Fruit fly (Drosophila melanogaster) whole organism, embryonic: ENCODE data around the gene CG43407.

ENCODE experiments used
- Abd-B ChIP-seq: fragments of 200-800 bp; sonication (Bioruptor generic); optimal IDR thresholded peaks from 2 replicates; lab custom pipeline; 2018; ENCODE audit warnings: missing biosample characterization, mild to moderate bottlenecking, missing genetic modification characterization, moderate library complexity
- Awh ChIP-seq: fragments of 200-800 bp; sonication (Bioruptor generic); IDR thresholded peaks from 2 replicates; pipeline ENCODE4, ENCODE4 v1.3.6; 2022; ENCODE audit warnings: missing biosample characterization, missing genetic modification characterization
- BEAF-32 ChIP-seq: fragments of 200-800 bp; sonication (Bioruptor generic); optimal IDR thresholded peaks from 3 replicates; lab custom pipeline; 2017; ENCODE audit warnings: missing biosample characterization, missing genetic modification characterization, mild to moderate bottlenecking, moderate library complexity, missing genetic modification reagents
- Bdp1 ChIP-seq: fragments of 200-800 bp; sonication (Bioruptor generic); optimal IDR thresholded peaks from 3 replicates; lab custom pipeline; 2016; ENCODE audit warnings: missing biosample characterization, missing genetic modification characterization
- Bteb2 ChIP-seq: fragments of 200-800 bp; sonication (Bioruptor generic); optimal IDR thresholded peaks from 2 replicates; lab custom pipeline; 2016; ENCODE audit warnings: missing biosample characterization, missing genetic modification characterization
- CG10209 ChIP-seq: fragments of 200-800 bp; sonication (Bioruptor generic); optimal IDR thresholded peaks from 3 replicates; lab custom pipeline; 2017; ENCODE audit warnings: missing biosample characterization, mild to moderate bottlenecking, missing genetic modification characterization, missing genetic modification reagents
- CG1024 ChIP-seq: fragments of 200-800 bp; sonication (Bioruptor generic); IDR thresholded peaks from 2 replicates; pipeline ENCODE4 v1.3.6; 2022; ENCODE audit warnings: missing biosample characterization, missing genetic modification characterization
- CG10959 ChIP-seq: fragments of 200-800 bp; sonication (Bioruptor generic); IDR thresholded peaks from 2 replicates; pipeline ENCODE4 v1.3.6; 2022; ENCODE audit warnings: missing biosample characterization, missing genetic modification characterization
- CG12299 ChIP-seq: fragments of 200-800 bp; sonication (Bioruptor generic); optimal IDR thresholded peaks from 2 replicates; lab custom pipeline; 2018; ENCODE audit warnings: missing biosample characterization, mild to moderate bottlenecking, missing genetic modification characterization
- CG13123 ChIP-seq: fragments of 200-800 bp; sonication (Bioruptor generic); optimal IDR thresholded peaks from 2 replicates; lab custom pipeline; 2016; ENCODE audit warnings: missing biosample characterization, missing genetic modification characterization
- CG13296 ChIP-seq: fragments of 200-800 bp; sonication (Bioruptor generic); optimal IDR thresholded peaks from 3 replicates; lab custom pipeline; 2018; ENCODE audit warnings: missing biosample characterization, mild to moderate bottlenecking, missing genetic modification characterization
- CG13424 ChIP-seq: fragments of 200-800 bp; sonication (Bioruptor generic); optimal IDR thresholded peaks from 2 replicates; lab custom pipeline; 2019; ENCODE audit warnings: missing biosample characterization, mild to moderate bottlenecking, missing genetic modification characterization, moderate library complexity
- CG15073 ChIP-seq: fragments of 200-800 bp; sonication (Bioruptor generic); optimal IDR thresholded peaks from 2 replicates; lab custom pipeline; 2016; ENCODE audit warnings: missing biosample characterization, missing genetic modification characterization
- CG17568 ChIP-seq: fragments of 200-800 bp; sonication (Bioruptor generic); optimal IDR thresholded peaks from 2 replicates; lab custom pipeline; 2018; ENCODE audit warnings: missing biosample characterization, mild to moderate bottlenecking, missing genetic modification characterization, moderate library complexity
- CG2712 ChIP-seq: fragments of 200-800 bp; optimal IDR thresholded peaks from 3 replicates; lab custom pipeline; 2019; ENCODE audit warnings: missing biosample characterization, mild to moderate bottlenecking, missing genetic modification characterization, moderate library complexity
- CG3163 ChIP-seq: fragments of 200-800 bp; sonication (Bioruptor generic); optimal IDR thresholded peaks from 3 replicates; lab custom pipeline; 2016; ENCODE audit warnings: missing biosample characterization, missing genetic modification characterization
- CG32772 ChIP-seq: fragments of 200-800 bp; sonication (Bioruptor generic); IDR thresholded peaks from 2 replicates; pipeline ENCODE4 v1.3.6; 2022; ENCODE audit warnings: missing biosample characterization, missing genetic modification characterization
- CG4404 ChIP-seq: fragments of 200-800 bp; sonication (Bioruptor generic); IDR thresholded peaks from 2 replicates; pipeline ENCODE4 v1.3.6; 2022; ENCODE audit warnings: missing biosample characterization, missing genetic modification characterization
- CG6689 ChIP-seq: fragments of 200-800 bp; sonication (Bioruptor generic); IDR thresholded peaks from 2 replicates; pipeline ENCODE4 v1.3.6; 2022; ENCODE audit warnings: missing biosample characterization, missing genetic modification characterization
- CG6765 ChIP-seq: fragments of 200-800 bp; sonication (Bioruptor generic); optimal IDR thresholded peaks from 3 replicates; lab custom pipeline; 2017; ENCODE audit warnings: missing biosample characterization, mild to moderate bottlenecking, missing genetic modification characterization
- CG7745 ChIP-seq: fragments of 200-800 bp; sonication (Bioruptor generic); optimal IDR thresholded peaks from 2 replicates; lab custom pipeline; 2018; ENCODE audit warnings: missing biosample characterization, mild to moderate bottlenecking, missing genetic modification characterization, moderate library complexity
- CG7839 ChIP-seq: fragments of 200-800 bp; sonication (Bioruptor generic); optimal IDR thresholded peaks from 3 replicates; lab custom pipeline; 2018; ENCODE audit warnings: missing biosample characterization, mild to moderate bottlenecking, missing genetic modification characterization, moderate library complexity
- CG7987 ChIP-seq: fragments of 200-800 bp; sonication (Bioruptor generic); optimal IDR thresholded peaks from 2 replicates; lab custom pipeline; 2018; ENCODE audit warnings: missing biosample characterization, mild to moderate bottlenecking, missing genetic modification characterization, moderate library complexity
- CTCF ChIP-seq: fragments of 200-800 bp; sonication (Bioruptor generic); optimal IDR thresholded peaks from 2 replicates; lab custom pipeline; 2017; ENCODE audit warnings: missing biosample characterization, mild to moderate bottlenecking, missing genetic modification characterization, moderate library complexity
- H15 ChIP-seq: fragments of 200-800 bp; sonication (Bioruptor generic); IDR thresholded peaks from 3 replicates; pipeline ENCODE4 v1.3.6; 2022; ENCODE audit warnings: missing biosample characterization, missing genetic modification characterization
- HLH54F ChIP-seq: fragments of 200-800 bp; sonication (Bioruptor generic); optimal IDR thresholded peaks from 3 replicates; lab custom pipeline; 2016; ENCODE audit warnings: missing biosample characterization, missing genetic modification characterization
- Hr3 ChIP-seq: fragments of 200-800 bp; sonication (Bioruptor generic); optimal IDR thresholded peaks from 3 replicates; lab custom pipeline; 2016; ENCODE audit warnings: missing biosample characterization, missing genetic modification characterization
- Lim3 ChIP-seq: fragments of 200-800 bp; sonication (Bioruptor generic); IDR thresholded peaks from 2 replicates; pipeline ENCODE4 v1.3.6; 2022; ENCODE audit warnings: missing biosample characterization, missing genetic modification characterization
- PHDP ChIP-seq: fragments of 200-800 bp; sonication (Bioruptor generic); optimal IDR thresholded peaks from 3 replicates; lab custom pipeline; 2018; ENCODE audit warnings: missing biosample characterization, mild to moderate bottlenecking, missing genetic modification characterization, moderate library complexity
- Stat92E ChIP-seq, 3 experiments: fragments of >200 bp in 2 of 3; fragments of 200-800 bp in 1 of 3; sonication (Bioruptor generic) in 1 of 3; optimal IDR thresholded peaks; 2 replicates each; lab custom pipeline; 2017 to 2019; ENCODE audit warnings: missing biosample characterization in 3 of 3, missing genetic modification characterization in 3 of 3, mild to moderate bottlenecking in 1 of 3, moderate library complexity in 1 of 3
- amos ChIP-seq: fragments of 200-800 bp; sonication (Bioruptor generic); IDR thresholded peaks from 2 replicates; pipeline ENCODE4 v1.3.6; 2022; ENCODE audit warnings: missing biosample characterization, missing genetic modification characterization; ENCODE audit not compliant: partially characterized antibody
- br ChIP-seq: fragments of >200 bp; optimal IDR thresholded peaks from 2 replicates; lab custom pipeline; 2017
- cato ChIP-seq: fragments of 200-800 bp; sonication (Bioruptor generic); optimal IDR thresholded peaks from 2 replicates; lab custom pipeline; 2016; ENCODE audit warnings: missing biosample characterization, missing genetic modification characterization, borderline replicate concordance
- crc ChIP-seq: fragments of 200-800 bp; sonication (Bioruptor generic); optimal IDR thresholded peaks from 2 replicates; lab custom pipeline; 2016; ENCODE audit warnings: missing biosample characterization, missing genetic modification characterization
- crol ChIP-seq: fragments of 200-800 bp; sonication (Bioruptor generic); IDR thresholded peaks from 2 replicates; pipeline ENCODE4 v1.3.6; 2022; ENCODE audit warnings: missing biosample characterization, missing genetic modification characterization
- cwo ChIP-seq: fragments of 200-800 bp; sonication (Bioruptor generic); optimal IDR thresholded peaks from 3 replicates; lab custom pipeline; 2017; ENCODE audit warnings: missing biosample characterization, missing genetic modification characterization, mild to moderate bottlenecking, moderate library complexity, missing genetic modification reagents
- da ChIP-seq: fragments of 200-800 bp; sonication (Bioruptor generic); optimal IDR thresholded peaks from 2 replicates; lab custom pipeline; 2016; ENCODE audit warnings: missing biosample characterization, missing genetic modification characterization
- danr ChIP-seq: fragments of 200-800 bp; sonication (Bioruptor generic); IDR thresholded peaks from 2 replicates; pipeline ENCODE4 v1.3.6; 2022; ENCODE audit warnings: missing biosample characterization, missing genetic modification characterization
- gro ChIP-seq: fragments of 200-800 bp; sonication (Bioruptor generic); optimal IDR thresholded peaks from 2 replicates; lab custom pipeline; 2016; ENCODE audit warnings: missing biosample characterization, missing genetic modification characterization
- ind ChIP-seq: fragments of 200-800 bp; sonication (Bioruptor generic); optimal IDR thresholded peaks from 3 replicates; lab custom pipeline; 2016; ENCODE audit warnings: missing biosample characterization, missing genetic modification characterization
- insv ChIP-seq, 2 experiments: fragments of 200-800 bp; sonication (Bioruptor generic); optimal IDR thresholded peaks; 3 replicates each; lab custom pipeline; 2016 to 2018; ENCODE audit warnings: missing biosample characterization in 2 of 2, missing genetic modification characterization in 2 of 2
- lov ChIP-seq, 2 experiments: fragments of 200-800 bp in 1 of 2; fragments of >200 bp in 1 of 2; sonication (Bioruptor generic) in 1 of 2; IDR thresholded peaks in 1 of 2; optimal IDR thresholded peaks in 1 of 2; 2 replicates in 1 of 2; 3 replicates in 1 of 2; pipeline versions ENCODE4 v1.3.6 to Lab custom; 2017 to 2022; ENCODE audit warnings: missing biosample characterization in 1 of 2, missing genetic modification characterization in 1 of 2
- rib ChIP-seq: fragments of 200-800 bp; sonication (Bioruptor generic); IDR thresholded peaks from 2 replicates; pipeline ENCODE4 v1.3.6; 2022; ENCODE audit warnings: missing biosample characterization, missing genetic modification characterization
- row ChIP-seq: fragments of 200-800 bp; sonication (Bioruptor generic); IDR thresholded peaks from 3 replicates; pipeline ENCODE4 v1.3.6; 2022; ENCODE audit warnings: missing biosample characterization, missing genetic modification characterization
- sc ChIP-seq, 3 experiments: fragments of >200 bp in 2 of 3; fragments of 200-800 bp in 1 of 3; sonication (Bioruptor generic) in 1 of 3; optimal IDR thresholded peaks; 2 replicates in 2 of 3; 3 replicates in 1 of 3; lab custom pipeline; 2017; ENCODE audit warnings: mild to moderate bottlenecking in 1 of 3, missing biosample characterization in 1 of 3, missing genetic modification characterization in 1 of 3, missing genetic modification reagents in 1 of 3
- so ChIP-seq: fragments of 200-800 bp; sonication (Bioruptor generic); IDR thresholded peaks from 3 replicates; pipeline ENCODE4 v1.3.6; 2022; ENCODE audit warnings: missing biosample characterization, missing genetic modification characterization
- stc ChIP-seq: fragments of 200-800 bp; sonication (Bioruptor generic); IDR thresholded peaks from 2 replicates; pipeline ENCODE4 v1.3.6; 2022; ENCODE audit warnings: missing biosample characterization, missing genetic modification characterization
- wdn ChIP-seq: fragments of 200-800 bp; sonication (Bioruptor generic); IDR thresholded peaks from 2 replicates; pipeline ENCODE4 v1.3.6; 2022; ENCODE audit warnings: missing biosample characterization, missing genetic modification characterization

The CG43407 gene

dm6 chr3L:19092125-19093058, 39.2 kb upstream of the CG43407 start, which contains the start of gene MESR6 (continued):
- TF ChIP-seq BEAF-32 (GFP tag; lab: Kevin White, UChicago), result peak; percentile 92
- TF ChIP-seq row, result peak; percentile 64
- TF ChIP-seq CG10209 (GFP tag; lab: Kevin White, UChicago), result peak; percentile 13
- no peak for TF ChIP-seq CG6689
- peak; percentile 29 for TF ChIP-seq PHDP (tag; lab: Kevin White, UChicago)
- TF ChIP-seq gro, result peak; percentile 61
- TF ChIP-seq Abd-B (GFP tag; lab: Kevin White, UChicago), result no peak
- TF ChIP-seq CG2712 (tag; lab: Kevin White, UChicago), result peak; percentile 37
- TF ChIP-seq CG7839 (tag; lab: Kevin White, UChicago), result peak; percentile 57
- no peak for TF ChIP-seq CG32772 (GFP tag; lab: Robert Waterston, UW)
- TF ChIP-seq crc, result no peak
- TF ChIP-seq Stat92E (GFP tag; optimal IDR thresholded peaks at IDR 0.05; lab: Kevin White, UChicago), result peak in 1 of 3 experiments; percentile 75
- TF ChIP-seq CG6765 (GFP tag; lab: Kevin White, UChicago), result no peak
- peak; percentile 90 for TF ChIP-seq amos (GFP tag; lab: Robert Waterston, UW)
- TF ChIP-seq CG13424 (tag; lab: Kevin White, UChicago), result no peak
- no peak for TF ChIP-seq sc (optimal IDR thresholded peaks at IDR 0.05; lab: Kevin White, UChicago)
- no peak for TF ChIP-seq sc (GFP tag; optimal IDR thresholded peaks at IDR 0.05; lab: Kevin White, UChicago)
- no peak for TF ChIP-seq da (GFP tag; lab: Kevin White, UChicago)
- no peak for TF ChIP-seq H15 (GFP tag; lab: Robert Waterston, UW)
- no peak for TF ChIP-seq br (lab: Kevin White, UChicago)
- TF ChIP-seq insv (GFP tag; optimal IDR thresholded peaks at IDR 0.05; lab: Kevin White, UChicago), result peak in 1 of 2 experiments; percentile 24
- no peak for TF ChIP-seq danr (GFP tag; lab: Robert Waterston, UW)
- peak; percentile 27; the same call in 1 of the 2 replicates for TF ChIP-seq rib (GFP tag; lab: Robert Waterston, UW)
- no peak for TF ChIP-seq wdn (GFP tag; lab: Robert Waterston, UW)
- TF ChIP-seq Lim3 (GFP tag; lab: Robert Waterston, UW), result no peak
- TF ChIP-seq Bteb2 (GFP tag; lab: Kevin White, UChicago), result no peak
- TF ChIP-seq CG7987 (GFP tag; lab: Kevin White, UChicago), result peak; percentile 5
- peak; percentile 7 for TF ChIP-seq CG13296
- no peak for TF ChIP-seq HLH54F
- 0 out of 2 replicates have a peak, but pooled peaks have one; percentile 23 for TF ChIP-seq stc (GFP tag; lab: Robert Waterston, UW)
- TF ChIP-seq ind (GFP tag; lab: Kevin White, UChicago), result no peak
- TF ChIP-seq CG17568 (GFP tag; lab: Kevin White, UChicago), result no peak
- TF ChIP-seq CG4404, result no peak
- no peak for TF ChIP-seq CTCF (GFP tag; lab: Kevin White, UChicago)
- no peak for TF ChIP-seq CG13123 (GFP tag; lab: Kevin White, UChicago)
- TF ChIP-seq CG10959 (GFP tag; lab: Robert Waterston, UW), result no peak
- no peak for TF ChIP-seq Bdp1 (GFP tag; lab: Kevin White, UChicago)
- no peak for TF ChIP-seq lov (optimal IDR thresholded peaks at IDR 0.05; lab: Kevin White, UChicago)
- TF ChIP-seq lov (GFP tag; IDR thresholded peaks at IDR 0.05; lab: Robert Waterston, UW), result no peak
- peak; percentile 11; the same call in 1 of the 2 replicates for TF ChIP-seq Awh
- TF ChIP-seq cwo, result no peak
- no peak for TF ChIP-seq CG7745
- no peak for TF ChIP-seq Hr3 (GFP tag; lab: Kevin White, UChicago)
- no peak for TF ChIP-seq CG12299 (tag; lab: Kevin White, UChicago)
- no peak for TF ChIP-seq CG3163
- peak; percentile 87 for TF ChIP-seq crol (GFP tag; lab: Robert Waterston, UW)
- TF ChIP-seq CG1024 (GFP tag; lab: Robert Waterston, UW), result no peak
- no peak for TF ChIP-seq so (GFP tag; lab: Robert Waterston, UW)
- no peak for TF ChIP-seq CG15073
- no peak for TF ChIP-seq cato (GFP tag; lab: Kevin White, UChicago)
